Fruit fly (Drosophila melanogaster): ENCODE measurements around the gene Mct1.
A peak's percentile ranks its signal among the peaks of the same experiment; 100 is the strongest.

- TF ChIP-seq br (GFP tag; optimal IDR thresholded peaks at IDR 0.05) = peak; percentile 5
- TF ChIP-seq pan (optimal IDR thresholded peaks at IDR 0.05) = no peak
Observed at dm6 chrX:2194208-2195094, 5.5 kb downstream of the Mct1 start.

Measured in whole organism, wandering third instar larva.